Worm (Caenorhabditis elegans) whole organism, L3 larva: ENCODE data around the gene trap-4.
A peak's percentile ranks its signal among the peaks of the same experiment; 100 is the strongest.

ENCODE experiments used
- R02D3.7 ChIP-seq: fragments of 150-350 bp; optimal IDR thresholded peaks from 2 replicates; lab custom pipeline; 2014; ENCODE audit warnings: missing biosample characterization, missing genetic modification characterization
- ZK546.5 ChIP-seq: sonication (generic microtip); optimal IDR thresholded peaks from 2 replicates; lab custom pipeline; 2017; ENCODE audit warnings: missing biosample characterization, missing genetic modification characterization
- aly-2 ChIP-seq: fragments of 150-350 bp; optimal IDR thresholded peaks from 2 replicates; lab custom pipeline; 2014; ENCODE audit warnings: missing biosample characterization, missing genetic modification characterization
- ama-1 ChIP-seq: fragments of 150-350 bp; optimal IDR thresholded peaks from 2 replicates; lab custom pipeline; 2018
- ceh-16 ChIP-seq: sonication (generic microtip); optimal IDR thresholded peaks from 2 replicates; lab custom pipeline; 2017; ENCODE audit warnings: missing biosample characterization, missing genetic modification characterization
- ceh-28 ChIP-seq: fragments of 150-350 bp; optimal IDR thresholded peaks from 2 replicates; lab custom pipeline; 2014; ENCODE audit warnings: missing biosample characterization, missing genetic modification reagents, missing genetic modification characterization
- ceh-9 ChIP-seq: sonication (generic microtip); optimal IDR thresholded peaks from 2 replicates; lab custom pipeline; 2018; ENCODE audit warnings: missing biosample characterization, missing genetic modification characterization
- daf-12 ChIP-seq: fragments of 150-350 bp; optimal IDR thresholded peaks from 2 replicates; lab custom pipeline; 2014; ENCODE audit warnings: missing biosample characterization, missing genetic modification reagents, missing genetic modification characterization
- egl-27 ChIP-seq: sonication (generic microtip); optimal IDR thresholded peaks from 4 replicates; lab custom pipeline; 2017; ENCODE audit warnings: missing biosample characterization, missing genetic modification reagents, missing genetic modification characterization
- egl-5 ChIP-seq: fragments of 150-350 bp; optimal IDR thresholded peaks from 2 replicates; lab custom pipeline; 2017; ENCODE audit warnings: missing biosample characterization, missing genetic modification reagents, missing genetic modification characterization, inconsistent platforms
- elt-1 ChIP-seq: fragments of 150-350 bp; optimal IDR thresholded peaks from 2 replicates; lab custom pipeline; 2014; ENCODE audit warnings: missing biosample characterization, missing genetic modification characterization
- elt-2 ChIP-seq: sonication (generic microtip); optimal IDR thresholded peaks from 2 replicates; lab custom pipeline; 2016; ENCODE audit warnings: missing genetic modification reagents, mild to moderate bottlenecking, missing genetic modification characterization, missing compliant biosample characterization
- eor-1 ChIP-seq, 2 experiments: fragments of 150-350 bp; optimal IDR thresholded peaks; 2 replicates each; lab custom pipeline; 2014 to 2018; ENCODE audit warnings: missing biosample characterization in 2 of 2, missing genetic modification characterization in 2 of 2
- fkh-10 ChIP-seq: sonication (generic microtip); optimal IDR thresholded peaks from 2 replicates; lab custom pipeline; 2017; ENCODE audit warnings: missing biosample characterization, missing genetic modification reagents, missing genetic modification characterization
- fkh-2 ChIP-seq: fragments of 150-350 bp; optimal IDR thresholded peaks from 2 replicates; lab custom pipeline; 2014; ENCODE audit warnings: missing biosample characterization, missing genetic modification reagents, missing genetic modification characterization
- fos-1 ChIP-seq: fragments of 150-350 bp; optimal IDR thresholded peaks from 2 replicates; lab custom pipeline; 2014; ENCODE audit warnings: missing biosample characterization, missing genetic modification characterization
- jun-1 ChIP-seq: fragments of 150-350 bp; optimal IDR thresholded peaks from 2 replicates; lab custom pipeline; 2014; ENCODE audit warnings: missing biosample characterization, missing genetic modification reagents, missing genetic modification characterization
- lin-39 ChIP-seq: fragments of 150-350 bp; optimal IDR thresholded peaks from 2 replicates; lab custom pipeline; 2018; ENCODE audit warnings: missing biosample characterization, missing genetic modification reagents, missing genetic modification characterization
- mdl-1 ChIP-seq: fragments of 150-350 bp; optimal IDR thresholded peaks from 2 replicates; lab custom pipeline; 2014; ENCODE audit warnings: missing biosample characterization, missing genetic modification characterization
- nfya-1 ChIP-seq: sonication (generic microtip); optimal IDR thresholded peaks from 2 replicates; lab custom pipeline; 2017; ENCODE audit warnings: missing genetic modification characterization, mild to moderate bottlenecking, missing compliant biosample characterization, antibody characterized with exemption, moderate library complexity; ENCODE audit not compliant: insufficient read depth
- nhr-12 ChIP-seq: fragments of 150-350 bp; optimal IDR thresholded peaks from 2 replicates; lab custom pipeline; 2014; ENCODE audit warnings: missing biosample characterization, missing genetic modification characterization
- nhr-23 ChIP-seq: fragments of 150-350 bp; optimal IDR thresholded peaks from 2 replicates; lab custom pipeline; 2014; ENCODE audit warnings: missing biosample characterization, missing genetic modification reagents, missing genetic modification characterization
- nhr-28 ChIP-seq: fragments of 150-350 bp; optimal IDR thresholded peaks from 2 replicates; lab custom pipeline; 2014; ENCODE audit warnings: missing biosample characterization, missing genetic modification characterization
- nhr-43 ChIP-seq: sonication (generic microtip); optimal IDR thresholded peaks from 2 replicates; lab custom pipeline; 2016; ENCODE audit warnings: mild to moderate bottlenecking, missing genetic modification characterization, missing compliant biosample characterization; ENCODE audit not compliant: poor library complexity, severe bottlenecking
- nhr-67 ChIP-seq: fragments of 150-350 bp; optimal IDR thresholded peaks from 2 replicates; lab custom pipeline; 2014; ENCODE audit warnings: missing biosample characterization, missing genetic modification characterization
- pha-4 ChIP-seq: fragments of 150-350 bp; optimal IDR thresholded peaks from 2 replicates; lab custom pipeline; 2014; ENCODE audit warnings: missing biosample characterization, missing genetic modification reagents, missing genetic modification characterization
- pqm-1 ChIP-seq: fragments of 150-350 bp; optimal IDR thresholded peaks from 2 replicates; lab custom pipeline; 2017; ENCODE audit warnings: missing biosample characterization, missing genetic modification characterization, inconsistent platforms
- sea-2 ChIP-seq: fragments of 150-350 bp; sonication (generic microtip); optimal IDR thresholded peaks from 4 replicates; lab custom pipeline; 2014; ENCODE audit warnings: missing biosample characterization, missing genetic modification reagents, missing genetic modification characterization
- skn-1 ChIP-seq: fragments of 150-350 bp; optimal IDR thresholded peaks from 2 replicates; lab custom pipeline; 2014; ENCODE audit warnings: missing biosample characterization, missing genetic modification characterization
- snpc-4 ChIP-seq: fragments of 150-350 bp; optimal IDR thresholded peaks from 2 replicates; lab custom pipeline; 2014; ENCODE audit warnings: missing biosample characterization, missing genetic modification characterization
- unc-39 ChIP-seq: sonication (generic microtip); optimal IDR thresholded peaks from 4 replicates; lab custom pipeline; 2017; ENCODE audit warnings: missing biosample characterization, missing genetic modification characterization
- unc-62 ChIP-seq: fragments of 150-350 bp; sonication (generic microtip); optimal IDR thresholded peaks from 4 replicates; lab custom pipeline; 2014; ENCODE audit warnings: missing biosample characterization, missing genetic modification reagents, missing genetic modification characterization
- ztf-11 ChIP-seq: fragments of 150-350 bp; optimal IDR thresholded peaks from 2 replicates; lab custom pipeline; 2014; ENCODE audit warnings: missing biosample characterization, missing genetic modification characterization
- ztf-4 ChIP-seq: fragments of 150-350 bp; optimal IDR thresholded peaks from 2 replicates; lab custom pipeline; 2014; ENCODE audit warnings: missing biosample characterization, missing genetic modification characterization

Gene trap-4

ce11 chrIII:11947527-11947926, 27.0 kb downstream of the trap-4 start (continued):
- TF ChIP-seq elt-1 (tag; lab: Kevin White, UChicago) (no peak), aly-2 (tag; lab: Kevin White, UChicago) (no peak), unc-62 (GFP tag; lab: Kevin White, UChicago) (no peak), ztf-4 (no peak), ceh-28 (no peak), pha-4 (tag; lab: Kevin White, UChicago) (peak; percentile 94), jun-1 (tag; lab: Kevin White, UChicago) (no peak)

DNA sequence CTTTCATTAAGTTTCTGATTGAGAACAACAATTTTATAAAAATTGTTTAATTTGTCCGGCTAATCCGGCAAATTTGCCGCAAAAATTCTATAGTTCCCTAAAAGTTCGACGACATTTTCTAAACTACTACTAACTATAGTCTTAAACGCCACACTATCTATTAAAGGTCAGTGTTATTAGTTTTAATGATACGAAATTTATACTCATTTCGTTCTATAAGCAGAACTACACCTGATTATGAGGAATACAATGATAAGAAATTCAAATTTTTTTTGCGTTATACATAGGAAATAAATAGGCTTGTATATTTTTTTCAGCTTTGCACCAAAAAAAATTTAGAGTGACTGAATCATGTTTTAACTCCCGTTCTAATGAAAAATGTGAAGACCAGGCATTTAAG, 27.9 kb downstream of the trap-4 start:
- TF ChIP-seq pha-4 (tag; lab: Kevin White, UChicago): peak; percentile 4
- TF ChIP-seq ceh-9 (tag; lab: Kevin White, UChicago): no peak
- TF ChIP-seq pqm-1: peak; percentile 13
- TF ChIP-seq, all 47 proteins: peak for 2

ce11 chrIII:11949276-11949879, 28.8 kb downstream of the trap-4 start:
- no peak for TF ChIP-seq R02D3.7 (tag; lab: Kevin White, UChicago)
- peak; percentile 37 for TF ChIP-seq pha-4 (tag; lab: Kevin White, UChicago)
- no peak for TF ChIP-seq skn-1
- peak; percentile 40 for TF ChIP-seq elt-2 (tag; lab: Kevin White, UChicago)
- TF ChIP-seq fkh-10: no peak
- TF ChIP-seq pqm-1: peak; percentile 40
- TF ChIP-seq, all 47 proteins: peak for 3

DNA sequence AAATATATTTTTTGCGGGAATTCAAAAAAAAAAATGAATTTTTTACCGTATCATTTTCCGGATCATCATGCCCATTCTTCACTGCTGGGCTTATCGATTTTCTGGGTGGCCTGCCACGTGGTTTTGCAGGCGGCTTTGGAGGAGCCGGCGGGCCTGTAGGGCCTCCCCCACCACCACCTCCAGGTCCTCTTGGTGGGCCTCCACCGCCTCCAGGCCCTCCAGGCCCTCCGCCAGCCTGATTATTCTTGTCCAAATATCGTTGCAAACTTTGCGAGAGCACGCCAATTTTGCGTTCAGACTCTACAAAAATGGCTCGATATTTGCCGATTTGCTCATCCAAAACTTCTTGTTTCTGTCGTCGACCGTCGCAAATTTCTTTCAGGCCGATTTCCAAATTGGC, 30.6 kb downstream of the trap-4 start:
- TF ChIP-seq ama-1 (no peak), egl-5 (no peak), eor-1 (tag; optimal IDR thresholded peaks at IDR 0.05; lab: Kevin White, UChicago) (no peak), lin-39 (tag; lab: Kevin White, UChicago) (no peak), jun-1 (tag; lab: Kevin White, UChicago) (no peak), nhr-43 (tag; lab: Kevin White, UChicago) (no peak), elt-1 (tag; lab: Kevin White, UChicago) (no peak), fkh-2 (tag; lab: Kevin White, UChicago) (no peak), ztf-11 (tag; lab: Kevin White, UChicago) (no peak), egl-27 (tag; lab: Kevin White, UChicago) (no peak), unc-62 (GFP tag; lab: Kevin White, UChicago) (no peak), unc-39 (tag; lab: Kevin White, UChicago) (no peak), nhr-28 (tag; lab: Kevin White, UChicago) (no peak), nhr-12 (tag; lab: Kevin White, UChicago) (no peak), nfya-1 (tag; lab: Kevin White, UChicago) (no peak), mdl-1 (tag; lab: Kevin White, UChicago) (no peak), ceh-16 (tag; lab: Kevin White, UChicago) (no peak)

- TF ChIP-seq sea-2 (GFP tag; lab: Kevin White, UChicago) (no peak), unc-39 (tag; lab: Kevin White, UChicago) (no peak), fos-1 (tag; lab: Kevin White, UChicago) (no peak), ZK546.5 (tag; lab: Kevin White, UChicago) (no peak), nhr-23 (tag; lab: Kevin White, UChicago) (no peak), lin-39 (tag; lab: Kevin White, UChicago) (no peak), skn-1 (no peak), nfya-1 (tag; lab: Kevin White, UChicago) (peak; percentile 85), R02D3.7 (tag; lab: Kevin White, UChicago) (no peak)
These were observed 33.6 kb downstream of the trap-4 start for ce11 chrIII:11954150-11954549.

DNA sequence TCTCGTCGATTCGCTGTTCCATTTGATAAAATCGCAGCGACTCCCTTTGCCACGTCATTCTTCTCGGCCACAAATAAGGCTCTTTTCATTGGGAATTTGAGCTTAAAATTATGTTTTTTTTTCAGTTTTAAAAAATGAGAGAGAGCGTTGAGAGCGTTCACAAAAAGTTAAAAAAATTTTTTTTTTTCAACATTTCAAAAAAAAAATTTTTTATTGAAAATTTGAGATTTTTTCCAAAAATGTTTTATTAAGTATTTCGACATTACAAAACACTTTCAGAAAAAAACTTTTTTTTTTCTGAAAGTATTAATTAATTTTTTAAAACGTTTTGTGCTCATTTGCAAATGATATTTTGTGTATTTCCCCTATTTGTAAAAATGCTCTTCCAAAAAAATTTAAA, 39.5 kb downstream of the trap-4 start, which contains the start of gene top-3:
TSS of gene top-3 (minus strand) at position 101 of the 400 bp plus-strand sequence.
- no peak for TF ChIP-seq eor-1 (tag; optimal IDR thresholded peaks at IDR 0.05; lab: Kevin White, UChicago)
- no peak for TF ChIP-seq snpc-4 (tag; lab: Kevin White, UChicago)
- no peak for TF ChIP-seq daf-12 (tag; lab: Kevin White, UChicago)
- TF ChIP-seq fkh-10: no peak
- TF ChIP-seq unc-62 (GFP tag; lab: Kevin White, UChicago): no peak
- no peak for TF ChIP-seq ceh-16 (tag; lab: Kevin White, UChicago)
- TF ChIP-seq ceh-28: no peak
- no peak for TF ChIP-seq nhr-12 (tag; lab: Kevin White, UChicago)
- no peak for TF ChIP-seq fos-1 (tag; lab: Kevin White, UChicago)
- no peak for TF ChIP-seq nhr-67
- TF ChIP-seq, all 47 proteins: peak for 0
